Worm (Caenorhabditis elegans): ENCODE data around the gene C02B10.6.

C02B10.6 gene

ce11 chrIV:5085782-5086181 is 15.1 kb downstream of the C02B10.6 start:
- TF ChIP-seq ztf-4 (tag; optimal IDR thresholded peaks at IDR 0.05) (no peak), sea-2 (GFP tag; optimal IDR thresholded peaks at IDR 0.05) (no peak), fos-1 (tag; optimal IDR thresholded peaks at IDR 0.05) (no peak), ceh-82 (tag; optimal IDR thresholded peaks at IDR 0.05) (no peak), lin-39 (tag; optimal IDR thresholded peaks at IDR 0.05) (no peak), snpc-4 (tag; optimal IDR thresholded peaks at IDR 0.05) (no peak), aly-2 (tag; optimal IDR thresholded peaks at IDR 0.05) (no peak), pha-4 (tag; optimal IDR thresholded peaks at IDR 0.05) (no peak), nhr-237 (tag; optimal IDR thresholded peaks at IDR 0.05) (no peak), eor-1 (tag; optimal IDR thresholded peaks at IDR 0.05) (no peak), ztf-11 (tag; optimal IDR thresholded peaks at IDR 0.05) (no peak)

ce11 chrIV:5086243-5086960 is 15.7 kb downstream of the C02B10.6 start:
- TF ChIP-seq nhr-23 (tag; optimal IDR thresholded peaks at IDR 0.05) (no peak), elt-2 (tag; optimal IDR thresholded peaks at IDR 0.05) (peak; percentile 1)

ce11 chrIV:5086961-5087326 is 16.3 kb downstream of the C02B10.6 start:
- TF ChIP-seq elt-2 (tag; optimal IDR thresholded peaks at IDR 0.05) (peak; percentile 25), ceh-28 (tag; optimal IDR thresholded peaks at IDR 0.05) (no peak)

- TF ChIP-seq egl-27 (tag; optimal IDR thresholded peaks at IDR 0.05), result no peak
- TF ChIP-seq mml-1 (tag; optimal IDR thresholded peaks at IDR 0.05), result no peak
- no peak for TF ChIP-seq eor-1 (tag; optimal IDR thresholded peaks at IDR 0.05)
- no peak for TF ChIP-seq nhr-28 (tag; optimal IDR thresholded peaks at IDR 0.05)
- no peak for TF ChIP-seq nhr-23 (tag; optimal IDR thresholded peaks at IDR 0.05)
- TF ChIP-seq ama-1 (optimal IDR thresholded peaks at IDR 0.05), result no peak
- TF ChIP-seq ceh-82 (tag; optimal IDR thresholded peaks at IDR 0.05), result no peak
- TF ChIP-seq fkh-2 (tag; optimal IDR thresholded peaks at IDR 0.05), result no peak
- no peak for TF ChIP-seq nhr-76 (tag; optimal IDR thresholded peaks at IDR 0.05)
- TF ChIP-seq pha-4 (tag; optimal IDR thresholded peaks at IDR 0.05), result peak; percentile 75
- peak; percentile 8 for TF ChIP-seq mdl-1 (tag; optimal IDR thresholded peaks at IDR 0.05)
- no peak for TF ChIP-seq tbx-2 (tag; optimal IDR thresholded peaks at IDR 0.05)
- no peak for TF ChIP-seq skn-1 (tag; optimal IDR thresholded peaks at IDR 0.05)
- no peak for TF ChIP-seq ceh-28 (tag; optimal IDR thresholded peaks at IDR 0.05)
- TF ChIP-seq nhr-11 (tag; optimal IDR thresholded peaks at IDR 0.05), result no peak
- TF ChIP-seq ceh-9 (tag; optimal IDR thresholded peaks at IDR 0.05), result no peak
- no peak for TF ChIP-seq egl-5 (tag; optimal IDR thresholded peaks at IDR 0.05)
- no peak for TF ChIP-seq aly-2 (tag; optimal IDR thresholded peaks at IDR 0.05)
- no peak for TF ChIP-seq daf-12 (tag; optimal IDR thresholded peaks at IDR 0.05)
- peak; percentile 75 for TF ChIP-seq elt-2 (tag; optimal IDR thresholded peaks at IDR 0.05)
- TF ChIP-seq elt-3 (tag; optimal IDR thresholded peaks at IDR 0.05), result no peak
- no peak for TF ChIP-seq fos-1 (tag; optimal IDR thresholded peaks at IDR 0.05)
Observed at ce11 chrIV:5088814-5089322, 18.2 kb downstream of the C02B10.6 start, which contains the start of gene ivd-1. Gene ivd-1 (minus strand): TSS chrIV:5088864.

- peak in 1 of 3 experiments; percentile 92 for TF ChIP-seq elt-3 (tag; optimal IDR thresholded peaks at IDR 0.05)
- TF ChIP-seq elt-2 (tag; optimal IDR thresholded peaks at IDR 0.05), result peak; percentile 79
- peak; percentile 28 for TF ChIP-seq nhr-23 (tag; optimal IDR thresholded peaks at IDR 0.05)
- peak; percentile 35 for TF ChIP-seq nhr-25 (tag; optimal IDR thresholded peaks at IDR 0.05)
- peak; percentile 12 for TF ChIP-seq nfya-1 (tag; optimal IDR thresholded peaks at IDR 0.05; ENCODE audit: insufficient read depth)
Observed at ce11 chrIV:5089795-5090528, 19.3 kb downstream of the C02B10.6 start.
